Comparison of ENCODE assay signal across 1 worm cellular context in genomic region chrIV:6631704-6632272, ce11.
A peak's percentile ranks its signal among the peaks of the same experiment; 100 is the strongest.
TF ChIP-seq lines count a peak whose summit lies in the region.

cest-5.1 (minus strand) TSS chrIV:6631754.
C01B10.9 (plus strand) TSS chrIV:6632222.

TF ChIP-seq in whole organism, L1 larva, 84 proteins besides CTCF, POLR2A, EP300 and RAD21 (continued from another document):
- TF ChIP-seq fos-1 (tag; optimal IDR thresholded peaks at IDR 0.05; lab: Kevin White, UChicago) (peak; percentile 29), lin-35 (GFP tag; optimal IDR thresholded peaks at IDR 0.05; lab: Kevin White, UChicago) (peak; percentile 96)
